Worm (Caenorhabditis elegans) whole organism, young adult: ENCODE results near the gene skr-3.

Experiments used
- B0019.2 ChIP-seq: fragments of 200-800 bp; sonication (Bioruptor generic); conservative IDR thresholded peaks from 2 replicates; pipeline ENCODE4 v1.3.6; 2022; ENCODE audit warnings: missing genetic modification reagents, missing genetic modification characterization, missing compliant biosample characterization
- B0336.3 ChIP-seq: fragments of 200-800 bp; sonication (Bioruptor generic); IDR thresholded peaks from 2 replicates; pipeline ENCODE4 v1.3.6; 2022; ENCODE audit warnings: missing genetic modification characterization, missing compliant biosample characterization
- C17E4.6 ChIP-seq: fragments of 200-800 bp; sonication (Bioruptor generic); IDR thresholded peaks from 2 replicates; pipeline ENCODE4 v1.3.6; 2022; ENCODE audit warnings: missing genetic modification reagents, missing genetic modification characterization, missing compliant biosample characterization
- D2030.7 ChIP-seq: fragments of 200-800 bp; sonication (Bioruptor generic); IDR thresholded peaks from 2 replicates; pipeline ENCODE4 v1.3.6; 2022; ENCODE audit warnings: missing genetic modification reagents, missing genetic modification characterization, missing compliant biosample characterization
- F33H1.4 ChIP-seq: fragments of 200-800 bp; sonication (Bioruptor generic); IDR thresholded peaks from 2 replicates; pipeline ENCODE4 v1.3.6; 2022; ENCODE audit warnings: missing genetic modification reagents, missing genetic modification characterization, missing compliant biosample characterization
- F57C9.4 ChIP-seq: sonication (generic microtip); optimal IDR thresholded peaks from 2 replicates; lab custom pipeline; 2017; ENCODE audit warnings: mild to moderate bottlenecking, missing genetic modification characterization, missing compliant biosample characterization
- K11D2.4 ChIP-seq: fragments of 200-800 bp; sonication (Bioruptor generic); IDR thresholded peaks from 2 replicates; pipeline ENCODE4 v1.3.6; 2022; ENCODE audit warnings: missing genetic modification reagents, missing genetic modification characterization, missing compliant biosample characterization
- Y53F4B.3 ChIP-seq: fragments of 200-800 bp; sonication (Bioruptor generic); IDR thresholded peaks from 2 replicates; pipeline ENCODE4 v1.3.6; 2022; ENCODE audit warnings: missing genetic modification reagents, missing genetic modification characterization, missing compliant biosample characterization
- Y95B8A.8 ChIP-seq: fragments of 200-800 bp; sonication (Bioruptor generic); IDR thresholded peaks from 2 replicates; pipeline ENCODE4 v1.3.6; 2022; ENCODE audit warnings: missing genetic modification reagents, missing genetic modification characterization, missing compliant biosample characterization
- athp-1 ChIP-seq: sonication (generic microtip); optimal IDR thresholded peaks from 2 replicates; lab custom pipeline; 2017; ENCODE audit warnings: mild to moderate bottlenecking, missing genetic modification characterization, missing compliant biosample characterization
- cebp-1 ChIP-seq, 2 experiments: fragments of 200-800 bp in 1 of 2; sonication (Bioruptor generic) in 1 of 2; sonication (generic microtip) in 1 of 2; IDR thresholded peaks in 1 of 2; optimal IDR thresholded peaks in 1 of 2; 2 replicates each; pipeline versions ENCODE4 v1.3.6 to Lab custom; 2017 to 2022; ENCODE audit warnings: missing compliant biosample characterization in 2 of 2, missing genetic modification characterization in 2 of 2, mild to moderate bottlenecking in 1 of 2, missing genetic modification reagents in 1 of 2, moderate library complexity in 1 of 2
- ceh-79 ChIP-seq: sonication (generic microtip); optimal IDR thresholded peaks from 2 replicates; lab custom pipeline; 2017; ENCODE audit warnings: mild to moderate bottlenecking, missing genetic modification characterization, missing compliant biosample characterization
- chd-7 ChIP-seq: sonication (generic microtip); optimal IDR thresholded peaks from 2 replicates; lab custom pipeline; 2016; ENCODE audit warnings: mild to moderate bottlenecking, missing genetic modification characterization, moderate library complexity, missing compliant biosample characterization
- dox-1 ChIP-seq: fragments of 200-800 bp; sonication (Bioruptor generic); IDR thresholded peaks from 2 replicates; pipeline ENCODE4 v1.3.6; 2022; ENCODE audit warnings: missing genetic modification reagents, missing genetic modification characterization, missing compliant biosample characterization
- egl-44 ChIP-seq: fragments of 200-800 bp; sonication (Bioruptor generic); IDR thresholded peaks from 2 replicates; pipeline ENCODE4 v1.3.6; 2022; ENCODE audit warnings: missing genetic modification reagents, missing genetic modification characterization, missing compliant biosample characterization
- ekl-4 ChIP-seq: fragments of 200-800 bp; sonication (Bioruptor generic); IDR thresholded peaks from 2 replicates; pipeline ENCODE4 v1.3.6; 2022; ENCODE audit warnings: missing genetic modification reagents, missing genetic modification characterization, missing compliant biosample characterization
- ets-4 ChIP-seq: fragments of 200-800 bp; sonication (Bioruptor generic); optimal IDR thresholded peaks from 2 replicates; lab custom pipeline; 2018; ENCODE audit warnings: mild to moderate bottlenecking, missing genetic modification characterization, missing compliant biosample characterization
- him-1 ChIP-seq: sonication (generic microtip); optimal IDR thresholded peaks from 2 replicates; lab custom pipeline; 2016; ENCODE audit warnings: missing genotype, missing genetic modification reagents, missing genetic modification characterization, missing compliant biosample characterization
- hlh-26 ChIP-seq: fragments of 200-800 bp; sonication (Bioruptor generic); conservative IDR thresholded peaks from 2 replicates; pipeline ENCODE4 v1.3.6; 2022; ENCODE audit warnings: missing genetic modification reagents, missing genetic modification characterization, missing compliant biosample characterization
- hmg-1.2 ChIP-seq: fragments of 200-800 bp; sonication (Bioruptor generic); IDR thresholded peaks from 2 replicates; pipeline ENCODE4 v1.3.6; 2022; ENCODE audit warnings: missing genetic modification reagents, missing genetic modification characterization, missing compliant biosample characterization
- hrde-1 ChIP-seq: sonication (generic microtip); optimal IDR thresholded peaks from 2 replicates; lab custom pipeline; 2016; ENCODE audit warnings: missing genetic modification characterization, mild to moderate bottlenecking, missing compliant biosample characterization, moderate library complexity, missing genotype, missing genetic modification reagents, borderline replicate concordance
- lin-26 ChIP-seq: fragments of 200-800 bp; sonication (Bioruptor generic); IDR thresholded peaks from 2 replicates; pipeline ENCODE4 v1.3.6; 2022; ENCODE audit warnings: missing genetic modification reagents, missing genetic modification characterization, missing compliant biosample characterization
- madf-3 ChIP-seq: fragments of 200-800 bp; sonication (Bioruptor generic); IDR thresholded peaks from 2 replicates; pipeline ENCODE4 v1.3.6; 2022; ENCODE audit warnings: missing genetic modification reagents, missing genetic modification characterization, missing compliant biosample characterization
- mcd-1 ChIP-seq: fragments of 200-800 bp; sonication (Bioruptor generic); IDR thresholded peaks from 2 replicates; pipeline ENCODE4 v1.3.6; 2022; ENCODE audit warnings: missing genetic modification reagents, missing genetic modification characterization, missing compliant biosample characterization
- nhr-179 ChIP-seq: sonication (generic microtip); optimal IDR thresholded peaks from 2 replicates; lab custom pipeline; 2016; ENCODE audit warnings: mild to moderate bottlenecking, missing genetic modification characterization, missing compliant biosample characterization
- pbrm-1 ChIP-seq: fragments of 200-800 bp; sonication (Bioruptor generic); IDR thresholded peaks from 2 replicates; pipeline ENCODE4 v1.3.6; 2022; ENCODE audit warnings: missing genetic modification reagents, missing genetic modification characterization, missing compliant biosample characterization
- pha-4 ChIP-seq: fragments of 150-350 bp; sonication (generic microtip); optimal IDR thresholded peaks from 2 replicates; lab custom pipeline; 2014; ENCODE audit warnings: missing biosample characterization, missing genetic modification reagents, missing genetic modification characterization
- repo-1 ChIP-seq: sonication (generic microtip); optimal IDR thresholded peaks from 2 replicates; lab custom pipeline; 2017; ENCODE audit warnings: mild to moderate bottlenecking, missing genetic modification characterization, missing compliant biosample characterization
- snpc-1.3 ChIP-seq: sonication (generic microtip); optimal IDR thresholded peaks from 2 replicates; lab custom pipeline; 2017; ENCODE audit warnings: missing genetic modification characterization, mild to moderate bottlenecking, missing compliant biosample characterization, antibody characterized with exemption, moderate library complexity, missing genotype, missing genetic modification reagents; ENCODE audit not compliant: insufficient read depth
- snpc-4 ChIP-seq, 5 experiments: fragments of 150-350 bp in 1 of 5; sonication (generic microtip) in 4 of 5; optimal IDR thresholded peaks; 2 replicates each; lab custom pipeline; 2014 to 2018; ENCODE audit warnings: missing genetic modification characterization in 5 of 5, missing biosample characterization in 3 of 5, antibody characterized with exemption in 2 of 5, mild to moderate bottlenecking in 2 of 5, missing compliant biosample characterization in 2 of 5, missing genotype in 2 of 5, moderate library complexity in 2 of 5, missing genetic modification reagents in 1 of 5
- sptf-2 ChIP-seq: fragments of 200-800 bp; sonication (Bioruptor generic); optimal IDR thresholded peaks from 2 replicates; lab custom pipeline; 2018; ENCODE audit warnings: mild to moderate bottlenecking, missing genetic modification characterization, missing compliant biosample characterization
- ztf-18 ChIP-seq: sonication (generic microtip); optimal IDR thresholded peaks from 2 replicates; lab custom pipeline; 2016; ENCODE audit warnings: missing genotype, mild to moderate bottlenecking, missing genetic modification characterization, missing compliant biosample characterization
- ztf-25 ChIP-seq: fragments of 200-800 bp; sonication (Bioruptor generic); IDR thresholded peaks from 2 replicates; pipeline ENCODE4 v1.3.6; 2022; ENCODE audit warnings: missing genetic modification reagents, missing genetic modification characterization, missing compliant biosample characterization
- ztf-28 ChIP-seq: fragments of 200-800 bp; sonication (Bioruptor generic); IDR thresholded peaks from 2 replicates; pipeline ENCODE4 v1.3.6; 2022; ENCODE audit warnings: missing genetic modification reagents, missing genetic modification characterization, missing compliant biosample characterization

Gene skr-3

ce11 chrV:16162124-16162735 lies 41.3 kb downstream of the skr-3 start, which contains the start of the genes str-109 and F10A3.11:
Gene str-109 (minus strand): TSS chrV:16162224.
Gene F10A3.11 (plus strand): TSS chrV:16162685.
- no peak for TF ChIP-seq pbrm-1 (GFP tag; lab: Robert Waterston, UW)
- TF ChIP-seq ztf-28, result no peak
- no peak for TF ChIP-seq madf-3
- no peak for TF ChIP-seq athp-1 (tag; lab: Kevin White, UChicago)
- no peak for TF ChIP-seq hlh-26 (GFP tag; lab: Robert Waterston, UW)
- no peak for TF ChIP-seq chd-7 (tag; lab: Kevin White, UChicago)
- TF ChIP-seq F33H1.4 (GFP tag; lab: Robert Waterston, UW), result no peak
- no peak for TF ChIP-seq hrde-1 (tag; lab: Kevin White, UChicago)
- no peak for TF ChIP-seq snpc-1.3 (tag; lab: Kevin White, UChicago)
- no peak for TF ChIP-seq ceh-79 (tag; lab: Kevin White, UChicago)

- no peak for TF ChIP-seq lin-26 (GFP tag; lab: Robert Waterston, UW)
- no peak for TF ChIP-seq repo-1 (tag; lab: Kevin White, UChicago)
- no peak for TF ChIP-seq F57C9.4 (tag; lab: Kevin White, UChicago)
- no peak for TF ChIP-seq Y53F4B.3
- TF ChIP-seq hmg-1.2, result no peak
- TF ChIP-seq madf-3, result no peak
- TF ChIP-seq dox-1 (GFP tag; lab: Robert Waterston, UW), result no peak
- TF ChIP-seq F33H1.4 (GFP tag; lab: Robert Waterston, UW), result no peak
- no peak for TF ChIP-seq cebp-1 (GFP tag; IDR thresholded peaks at IDR 0.05; lab: Robert Waterston, UW)
- TF ChIP-seq cebp-1 (tag; optimal IDR thresholded peaks at IDR 0.05; lab: Kevin White, UChicago), result no peak
- TF ChIP-seq ets-4 (GFP tag; lab: Kevin White, UChicago), result no peak
- TF ChIP-seq B0019.2 (GFP tag; lab: Robert Waterston, UW), result no peak
- no peak for TF ChIP-seq snpc-4 (GFP tag; optimal IDR thresholded peaks at IDR 0.05; lab: Kevin White, UChicago)
- no peak for TF ChIP-seq snpc-4 (tag; optimal IDR thresholded peaks at IDR 0.05; lab: Kevin White, UChicago)
- no peak for TF ChIP-seq D2030.7 (GFP tag; lab: Robert Waterston, UW)
- TF ChIP-seq ztf-18 (tag; lab: Kevin White, UChicago), result no peak
- TF ChIP-seq him-1 (tag; lab: Kevin White, UChicago), result no peak
Measured at ce11 chrV:16163719-16164118, 42.8 kb downstream of the skr-3 start, which contains the start of gene F10A3.12. Gene F10A3.12 (plus strand): TSS chrV:16164019.

ce11 chrV:16165936-16166335 lies 45.1 kb downstream of the skr-3 start, which contains the start of gene str-108:
Gene str-108 (plus strand): TSS chrV:16166236.
- TF ChIP-seq madf-3, result no peak
- TF ChIP-seq mcd-1 (GFP tag; lab: Robert Waterston, UW), result no peak
- TF ChIP-seq C17E4.6 (GFP tag; lab: Robert Waterston, UW), result no peak
- no peak for TF ChIP-seq Y95B8A.8 (GFP tag; lab: Robert Waterston, UW)
- TF ChIP-seq, all 124 proteins: peak for 0

ce11 chrV:16169026-16169425 lies 48.1 kb downstream of the skr-3 start, which contains the start of gene str-111:
Gene str-111 (minus strand): TSS chrV:16169126.
- TF ChIP-seq egl-44, result no peak
- TF ChIP-seq ztf-25 (GFP tag; lab: Robert Waterston, UW), result no peak
- no peak for TF ChIP-seq nhr-179 (tag; lab: Kevin White, UChicago)
- TF ChIP-seq sptf-2, result no peak
- TF ChIP-seq ekl-4 (GFP tag; lab: Robert Waterston, UW), result no peak
- TF ChIP-seq K11D2.4, result no peak
- no peak for TF ChIP-seq B0336.3 (GFP tag; lab: Robert Waterston, UW)
- no peak for TF ChIP-seq pha-4 (tag; lab: Kevin White, UChicago)
- no peak for TF ChIP-seq hrde-1 (tag; lab: Kevin White, UChicago)
